Worm (Caenorhabditis elegans): ENCODE data around the gene ascc-1.

ascc-1 gene

ce11 chrII:19238-19637 lies 38.2 kb upstream of the ascc-1 start, which contains the start of gene gmeb-1:
Gene gmeb-1 (plus strand): TSS chrII:19538.
- TF ChIP-seq Y55F3AM.14 (GFP tag; optimal IDR thresholded peaks at IDR 0.05) (no peak), C34F6.9 (tag; optimal IDR thresholded peaks at IDR 0.05) (no peak), dmd-4 (tag; optimal IDR thresholded peaks at IDR 0.05) (no peak), ama-1 (optimal IDR thresholded peaks at IDR 0.05) (no peak), lin-11 (tag; optimal IDR thresholded peaks at IDR 0.05) (no peak), ztf-4 (tag; optimal IDR thresholded peaks at IDR 0.05) (no peak), ceh-82 (tag; optimal IDR thresholded peaks at IDR 0.05) (no peak), mdl-1 (tag; optimal IDR thresholded peaks at IDR 0.05) (no peak), egl-27 (tag; optimal IDR thresholded peaks at IDR 0.05) (no peak), fos-1 (tag; optimal IDR thresholded peaks at IDR 0.05) (no peak), lsy-2 (tag; optimal IDR thresholded peaks at IDR 0.05) (no peak), blmp-1 (tag; optimal IDR thresholded peaks at IDR 0.05; ENCODE audit: insufficient read depth) (no peak), nhr-129 (tag; optimal IDR thresholded peaks at IDR 0.05) (no peak), skn-1 (tag; optimal IDR thresholded peaks at IDR 0.05) (no peak), ceh-16 (tag; optimal IDR thresholded peaks at IDR 0.05) (no peak), sma-3 (GFP tag; optimal IDR thresholded peaks at IDR 0.05) (no peak), gmeb-1 (tag; optimal IDR thresholded peaks at IDR 0.05) (no peak), nhr-10 (tag; optimal IDR thresholded peaks at IDR 0.05) (no peak), unc-55 (GFP tag; optimal IDR thresholded peaks at IDR 0.05) (no peak)

- TF ChIP-seq lin-13 (GFP tag; optimal IDR thresholded peaks at IDR 0.05) (no peak), snpc-4 (tag; optimal IDR thresholded peaks at IDR 0.05) (no peak), ceh-16 (tag; optimal IDR thresholded peaks at IDR 0.05) (no peak), nhr-23 (tag; optimal IDR thresholded peaks at IDR 0.05) (no peak), nhr-6 (tag; optimal IDR thresholded peaks at IDR 0.05) (peak; percentile 59), nhr-129 (tag; optimal IDR thresholded peaks at IDR 0.05) (no peak), F13H6.1 (tag; optimal IDR thresholded peaks at IDR 0.05) (no peak)
Observed at ce11 chrII:21953-22352, 35.5 kb upstream of the ascc-1 start.

- TF ChIP-seq nhr-237 (tag; optimal IDR thresholded peaks at IDR 0.05) (no peak), ama-1 (optimal IDR thresholded peaks at IDR 0.05) (peak; percentile 13), snpc-4 (tag; optimal IDR thresholded peaks at IDR 0.05) (no peak), crh-2 (tag; optimal IDR thresholded peaks at IDR 0.05) (no peak), ZK546.5 (tag; optimal IDR thresholded peaks at IDR 0.05) (no peak), nhr-6 (tag; optimal IDR thresholded peaks at IDR 0.05) (peak; percentile 37), nhr-21 (tag; optimal IDR thresholded peaks at IDR 0.05) (peak; percentile 25), nhr-12 (tag; optimal IDR thresholded peaks at IDR 0.05) (no peak), blmp-1 (tag; optimal IDR thresholded peaks at IDR 0.05; ENCODE audit: insufficient read depth) (no peak), ceh-16 (tag; optimal IDR thresholded peaks at IDR 0.05) (no peak), egl-27 (tag; optimal IDR thresholded peaks at IDR 0.05) (no peak), unc-39 (tag; optimal IDR thresholded peaks at IDR 0.05) (no peak), nhr-129 (tag; optimal IDR thresholded peaks at IDR 0.05) (no peak), peb-1 (tag; optimal IDR thresholded peaks at IDR 0.05) (no peak), zag-1 (tag; optimal IDR thresholded peaks at IDR 0.05) (no peak), sma-9 (GFP tag; optimal IDR thresholded peaks at IDR 0.05) (no peak), sma-9 (tag; optimal IDR thresholded peaks at IDR 0.05) (no peak), F13H6.1 (tag; optimal IDR thresholded peaks at IDR 0.05) (no peak)
Observed at ce11 chrII:23025-23424, 34.4 kb upstream of the ascc-1 start, which contains the start of gene sqt-2. Gene sqt-2 (plus strand): TSS chrII:23325.

ce11 chrII:23739-24138 lies 33.7 kb upstream of the ascc-1 start:
- TF ChIP-seq ama-1 (optimal IDR thresholded peaks at IDR 0.05) (peak; percentile 62), ztf-1 (GFP tag; conservative IDR thresholded peaks at IDR 0.05) (no peak), elt-3 (tag; optimal IDR thresholded peaks at IDR 0.05) (peak; percentile 27)

- TF ChIP-seq mab-5 (tag; optimal IDR thresholded peaks at IDR 0.05) (peak; percentile 77), nhr-237 (tag; optimal IDR thresholded peaks at IDR 0.05) (no peak), crh-2 (tag; optimal IDR thresholded peaks at IDR 0.05) (peak; percentile 94), egl-27 (tag; optimal IDR thresholded peaks at IDR 0.05) (peak; percentile 4), lsy-2 (tag; optimal IDR thresholded peaks at IDR 0.05) (peak; percentile 83 to 93), sem-4 (tag; optimal IDR thresholded peaks at IDR 0.05) (no peak), R02D3.7 (tag; optimal IDR thresholded peaks at IDR 0.05) (peak; percentile 62), aly-2 (tag; optimal IDR thresholded peaks at IDR 0.05) (no peak), elt-3 (tag; optimal IDR thresholded peaks at IDR 0.05) (no peak), mbf-1 (tag; optimal IDR thresholded peaks at IDR 0.05) (no peak), dmd-4 (tag; optimal IDR thresholded peaks at IDR 0.05) (no peak), ZK546.5 (tag; optimal IDR thresholded peaks at IDR 0.05) (no peak), Y55F3AM.14 (GFP tag; optimal IDR thresholded peaks at IDR 0.05) (no peak), unc-39 (tag; optimal IDR thresholded peaks at IDR 0.05) (no peak), lin-11 (tag; optimal IDR thresholded peaks at IDR 0.05) (peak; percentile 62), nhr-6 (tag; optimal IDR thresholded peaks at IDR 0.05) (peak; percentile 99), nhr-12 (tag; optimal IDR thresholded peaks at IDR 0.05) (no peak), ceh-16 (tag; optimal IDR thresholded peaks at IDR 0.05) (peak; percentile 21), nhr-25 (tag; optimal IDR thresholded peaks at IDR 0.05) (peak; percentile 89), nhr-129 (tag; optimal IDR thresholded peaks at IDR 0.05) (peak; percentile 91), C34F6.9 (tag; optimal IDR thresholded peaks at IDR 0.05) (peak; percentile 90), sma-3 (GFP tag; optimal IDR thresholded peaks at IDR 0.05) (peak; percentile 86), nhr-10 (tag; optimal IDR thresholded peaks at IDR 0.05) (peak; percentile 74), fos-1 (tag; optimal IDR thresholded peaks at IDR 0.05) (peak; percentile 50), alr-1 (tag; optimal IDR thresholded peaks at IDR 0.05) (no peak), nhr-77 (tag; optimal IDR thresholded peaks at IDR 0.05) (peak; percentile 18)
Observed at ce11 chrII:24559-24998, 32.9 kb upstream of the ascc-1 start, which contains the start of gene enee-1. Gene enee-1 (plus strand): TSS chrII:24666.

Measured in whole organism, L2 larva.